Fruit fly (Drosophila melanogaster) whole organism, adult: ENCODE data around the gene Vps33B.

ENCODE experiments used
- CG14711 ChIP-seq: fragments of 200-800 bp; sonication (Bioruptor generic); optimal IDR thresholded peaks from 2 replicates; lab custom pipeline; 2018; ENCODE audit warnings: missing biosample characterization, mild to moderate bottlenecking, missing genetic modification characterization, moderate library complexity
- CG1620 ChIP-seq: fragments of 200-800 bp; sonication (Bioruptor generic); optimal IDR thresholded peaks from 2 replicates; lab custom pipeline; 2016; ENCODE audit warnings: missing biosample characterization, missing genetic modification characterization
- CG33017 ChIP-seq: fragments of 200-800 bp; sonication (Bioruptor generic); optimal IDR thresholded peaks from 2 replicates; lab custom pipeline; 2018; ENCODE audit warnings: missing biosample characterization, mild to moderate bottlenecking, missing genetic modification characterization, moderate library complexity
- CG5204 ChIP-seq: fragments of 200-800 bp; sonication (Bioruptor generic); optimal IDR thresholded peaks from 2 replicates; lab custom pipeline; 2016; ENCODE audit warnings: missing biosample characterization, missing genetic modification characterization
- CG7045 ChIP-seq: fragments of 200-800 bp; sonication (Bioruptor generic); optimal IDR thresholded peaks from 2 replicates; lab custom pipeline; 2017; ENCODE audit warnings: missing biosample characterization, mild to moderate bottlenecking, missing genetic modification characterization
- Hr96 ChIP-seq: fragments of 200-800 bp; sonication (Bioruptor generic); optimal IDR thresholded peaks from 2 replicates; lab custom pipeline; 2016; ENCODE audit warnings: missing biosample characterization, missing genetic modification characterization
- cic ChIP-seq: fragments of 200-800 bp; sonication (Bioruptor generic); optimal IDR thresholded peaks from 2 replicates; lab custom pipeline; 2017; ENCODE audit warnings: missing biosample characterization, mild to moderate bottlenecking, missing genetic modification characterization, moderate library complexity
- cnc ChIP-seq, 2 experiments: fragments of >200 bp; optimal IDR thresholded peaks; 2 replicates each; lab custom pipeline; 2017
- kay ChIP-seq: fragments of 200-800 bp; sonication (Bioruptor generic); peaks from one replicate; lab custom pipeline; 2016; ENCODE audit warnings: missing biosample characterization, missing genetic modification characterization, borderline replicate concordance
- ovo ChIP-seq: fragments of 200-800 bp; sonication (Bioruptor generic); optimal IDR thresholded peaks from 2 replicates; lab custom pipeline; 2016; ENCODE audit warnings: missing biosample characterization, missing genetic modification characterization
- tj ChIP-seq: fragments of 200-800 bp; sonication (Bioruptor generic); optimal IDR thresholded peaks from 3 replicates; lab custom pipeline; 2017; ENCODE audit warnings: missing biosample characterization, mild to moderate bottlenecking, missing genetic modification characterization, moderate library complexity
- toe ChIP-seq: fragments of 200-800 bp; sonication (Bioruptor generic); optimal IDR thresholded peaks from 2 replicates; lab custom pipeline; 2016; ENCODE audit warnings: missing biosample characterization, missing genetic modification characterization

- TF ChIP-seq tj (GFP tag; lab: Kevin White, UChicago), result no peak
- TF ChIP-seq cnc (optimal IDR thresholded peaks at IDR 0.05; lab: Kevin White, UChicago), result peak in 1 of 2 experiments; percentile 20
- no peak for TF ChIP-seq CG7045 (GFP tag; lab: Kevin White, UChicago)
- no peak for TF ChIP-seq CG14711 (tag; lab: Kevin White, UChicago)
- TF ChIP-seq CG1620 (GFP tag; lab: Kevin White, UChicago), result no peak
- peak; percentile 98 for TF ChIP-seq kay (GFP tag; lab: Kevin White, UChicago)
- peak; percentile 16 for TF ChIP-seq toe (GFP tag; lab: Kevin White, UChicago)
- no peak for TF ChIP-seq ovo (GFP tag; lab: Kevin White, UChicago)
- peak; percentile 17 for TF ChIP-seq CG5204 (GFP tag; lab: Kevin White, UChicago)
- no peak for TF ChIP-seq CG33017 (tag; lab: Kevin White, UChicago)
- TF ChIP-seq cic (GFP tag; lab: Kevin White, UChicago), result no peak
- TF ChIP-seq Hr96, result no peak
These were observed 17.1 kb downstream of the Vps33B start for dm6 chr3R:25490375-25490774.
